Worm (Caenorhabditis elegans) whole organism, late embryonic: ENCODE data around the gene R07B7.10.

ENCODE experiments used
- C38D4.7 ChIP-seq: fragments of 200-800 bp; sonication (Bioruptor generic); optimal IDR thresholded peaks from 2 replicates; lab custom pipeline; 2018; ENCODE audit warnings: mild to moderate bottlenecking, missing genetic modification characterization, moderate library complexity, missing compliant biosample characterization
- F13H6.1 ChIP-seq: sonication (generic microtip); optimal IDR thresholded peaks from 2 replicates; lab custom pipeline; 2016; ENCODE audit warnings: missing genetic modification characterization, missing compliant biosample characterization
- K02D7.2 ChIP-seq: sonication (generic microtip); optimal IDR thresholded peaks from 2 replicates; lab custom pipeline; 2017; ENCODE audit warnings: mild to moderate bottlenecking, missing genetic modification characterization, missing compliant biosample characterization
- K09A11.1 ChIP-seq: sonication (generic microtip); optimal IDR thresholded peaks from 2 replicates; lab custom pipeline; 2017; ENCODE audit warnings: antibody characterized with exemption, mild to moderate bottlenecking, missing genetic modification characterization, missing compliant biosample characterization; ENCODE audit not compliant: insufficient read depth
- Y22D7AL.16 ChIP-seq: sonication (generic microtip); optimal IDR thresholded peaks from 2 replicates; lab custom pipeline; 2016; ENCODE audit warnings: missing genetic modification characterization, missing compliant biosample characterization
- ahr-1 ChIP-seq: sonication (generic microtip); optimal IDR thresholded peaks from 2 replicates; lab custom pipeline; 2016; ENCODE audit warnings: missing genetic modification characterization, missing compliant biosample characterization
- ceh-14 ChIP-seq: sonication (generic microtip); optimal IDR thresholded peaks from 2 replicates; lab custom pipeline; 2016; ENCODE audit warnings: missing genotype, missing genetic modification characterization, missing compliant biosample characterization
- ceh-18 ChIP-seq: sonication (generic microtip); optimal IDR thresholded peaks from 2 replicates; lab custom pipeline; 2016; ENCODE audit warnings: missing genetic modification characterization, missing compliant biosample characterization
- ceh-19 ChIP-seq: fragments of 200-800 bp; sonication (Bioruptor generic); optimal IDR thresholded peaks from 2 replicates; lab custom pipeline; 2018; ENCODE audit warnings: mild to moderate bottlenecking, missing genetic modification characterization, missing compliant biosample characterization
- ceh-22 ChIP-seq: sonication (generic microtip); optimal IDR thresholded peaks from 2 replicates; lab custom pipeline; 2017; ENCODE audit warnings: missing biosample characterization, missing genetic modification characterization
- ceh-30 ChIP-seq: fragments of 150-350 bp; optimal IDR thresholded peaks from 2 replicates; lab custom pipeline; 2014; ENCODE audit warnings: missing biosample characterization, missing genetic modification characterization
- ceh-31 ChIP-seq: sonication (generic microtip); optimal IDR thresholded peaks from 2 replicates; lab custom pipeline; 2016; ENCODE audit warnings: missing genetic modification characterization, missing compliant biosample characterization
- ceh-34 ChIP-seq: sonication (generic microtip); optimal IDR thresholded peaks from 2 replicates; lab custom pipeline; 2016; ENCODE audit warnings: mild to moderate bottlenecking, missing genetic modification characterization, missing compliant biosample characterization
- ceh-48 ChIP-seq: sonication (generic microtip); optimal IDR thresholded peaks from 2 replicates; lab custom pipeline; 2016; ENCODE audit warnings: missing genetic modification characterization, inconsistent platforms, missing compliant biosample characterization
- ceh-9 ChIP-seq: sonication (generic microtip); optimal IDR thresholded peaks from 2 replicates; lab custom pipeline; 2016; ENCODE audit warnings: mild to moderate bottlenecking, missing genetic modification characterization, inconsistent platforms, missing compliant biosample characterization
- che-1 ChIP-seq: sonication (generic microtip); optimal IDR thresholded peaks from 2 replicates; lab custom pipeline; 2016; ENCODE audit warnings: mild to moderate bottlenecking, missing genetic modification characterization, missing compliant biosample characterization
- dmd-4 ChIP-seq: sonication (generic microtip); optimal IDR thresholded peaks from 2 replicates; lab custom pipeline; 2016; ENCODE audit warnings: borderline replicate concordance, missing genetic modification characterization, missing compliant biosample characterization
- dve-1 ChIP-seq: sonication (generic microtip); optimal IDR thresholded peaks from 2 replicates; lab custom pipeline; 2017; ENCODE audit warnings: antibody characterized with exemption, mild to moderate bottlenecking, missing genetic modification characterization, missing compliant biosample characterization
- elt-2 ChIP-seq: sonication (generic microtip); optimal IDR thresholded peaks from 2 replicates; lab custom pipeline; 2016; ENCODE audit warnings: missing genetic modification reagents, missing genetic modification characterization, missing compliant biosample characterization
- ets-4 ChIP-seq: sonication (generic microtip); optimal IDR thresholded peaks from 2 replicates; lab custom pipeline; 2016; ENCODE audit warnings: missing genetic modification characterization, missing compliant biosample characterization
- fax-1 ChIP-seq: sonication (generic microtip); optimal IDR thresholded peaks from 2 replicates; lab custom pipeline; 2016; ENCODE audit warnings: missing genotype, missing genetic modification characterization, missing compliant biosample characterization
- gmeb-2 ChIP-seq: sonication (generic microtip); optimal IDR thresholded peaks from 2 replicates; lab custom pipeline; 2016; ENCODE audit warnings: missing genetic modification characterization, inconsistent platforms, missing compliant biosample characterization
- hlh-13 ChIP-seq: fragments of 200-800 bp; sonication (Bioruptor generic); optimal IDR thresholded peaks from 2 replicates; lab custom pipeline; 2018; ENCODE audit warnings: mild to moderate bottlenecking, missing genetic modification characterization, missing compliant biosample characterization
- hlh-30 ChIP-seq: sonication (generic microtip); optimal IDR thresholded peaks from 2 replicates; lab custom pipeline; 2017; ENCODE audit warnings: antibody characterized with exemption, missing genetic modification characterization, missing compliant biosample characterization; ENCODE audit not compliant: insufficient read depth
- lin-11 ChIP-seq: fragments of 200-800 bp; sonication (Bioruptor generic); optimal IDR thresholded peaks from 2 replicates; lab custom pipeline; 2018; ENCODE audit warnings: mild to moderate bottlenecking, missing genetic modification characterization, missing compliant biosample characterization
- mec-3 ChIP-seq: sonication (generic microtip); optimal IDR thresholded peaks from 2 replicates; lab custom pipeline; 2016; ENCODE audit warnings: borderline replicate concordance, missing genetic modification characterization, missing compliant biosample characterization
- odd-2 ChIP-seq: sonication (generic microtip); optimal IDR thresholded peaks from 2 replicates; lab custom pipeline; 2017; ENCODE audit warnings: antibody characterized with exemption, mild to moderate bottlenecking, missing genetic modification characterization, missing compliant biosample characterization
- pag-3 ChIP-seq: sonication (generic microtip); optimal IDR thresholded peaks from 2 replicates; lab custom pipeline; 2016; ENCODE audit warnings: missing compliant biosample characterization, missing genetic modification characterization, borderline replicate concordance
- pat-9 ChIP-seq: fragments of 200-800 bp; sonication (Bioruptor generic); optimal IDR thresholded peaks from 2 replicates; lab custom pipeline; 2018; ENCODE audit warnings: mild to moderate bottlenecking, missing genetic modification characterization, moderate library complexity, missing compliant biosample characterization
- pax-1 ChIP-seq: fragments of 150-350 bp; optimal IDR thresholded peaks from 2 replicates; lab custom pipeline; 2014; ENCODE audit warnings: missing biosample characterization, missing genetic modification characterization
- pha-2 ChIP-seq: sonication (generic microtip); optimal IDR thresholded peaks from 2 replicates; lab custom pipeline; 2017; ENCODE audit warnings: mild to moderate bottlenecking, missing genetic modification characterization, missing compliant biosample characterization
- pha-4 ChIP-seq: fragments of 150-350 bp; optimal IDR thresholded peaks from 2 replicates; lab custom pipeline; 2018; ENCODE audit warnings: missing biosample characterization, missing genetic modification reagents, missing genetic modification characterization
- pros-1 ChIP-seq: fragments of 150-350 bp; optimal IDR thresholded peaks from 2 replicates; lab custom pipeline; 2014; ENCODE audit warnings: missing biosample characterization, missing genetic modification reagents, missing genetic modification characterization
- ref-2 ChIP-seq: sonication (generic microtip); optimal IDR thresholded peaks from 2 replicates; lab custom pipeline; 2016; ENCODE audit warnings: missing genetic modification characterization, missing compliant biosample characterization
- rnt-1 ChIP-seq: sonication (generic microtip); optimal IDR thresholded peaks from 2 replicates; lab custom pipeline; 2016; ENCODE audit warnings: missing genetic modification characterization, missing compliant biosample characterization
- sox-2 ChIP-seq: fragments of 200-800 bp; sonication (Bioruptor generic); IDR thresholded peaks from 2 replicates; pipeline ENCODE4 v1.3.6; 2022; ENCODE audit warnings: missing genetic modification reagents, missing genetic modification characterization, missing compliant biosample characterization
- syd-9 ChIP-seq: sonication (generic microtip); optimal IDR thresholded peaks from 2 replicates; lab custom pipeline; 2016; ENCODE audit warnings: mild to moderate bottlenecking, missing genetic modification characterization, moderate library complexity, missing compliant biosample characterization
- ttx-3 ChIP-seq: sonication (generic microtip); optimal IDR thresholded peaks from 2 replicates; lab custom pipeline; 2016; ENCODE audit warnings: missing genetic modification reagents, missing genetic modification characterization, missing compliant biosample characterization
- unc-3 ChIP-seq, 2 experiments: fragments of 200-800 bp in 1 of 2; sonication (Bioruptor generic) in 1 of 2; sonication (generic microtip) in 1 of 2; conservative IDR thresholded peaks in 1 of 2; optimal IDR thresholded peaks in 1 of 2; 2 replicates each; pipeline versions ENCODE4 v1.3.6 to Lab custom; 2016 to 2022; ENCODE audit warnings: missing compliant biosample characterization in 2 of 2, missing genetic modification characterization in 2 of 2, missing genetic modification reagents in 1 of 2
- unc-42 ChIP-seq: sonication (generic microtip); optimal IDR thresholded peaks from 2 replicates; lab custom pipeline; 2016; ENCODE audit warnings: missing genotype, missing genetic modification characterization, missing compliant biosample characterization
- unc-86 ChIP-seq: sonication (generic microtip); optimal IDR thresholded peaks from 2 replicates; lab custom pipeline; 2016; ENCODE audit warnings: missing genetic modification characterization, missing compliant biosample characterization
- zip-5 ChIP-seq: sonication (generic microtip); optimal IDR thresholded peaks from 2 replicates; lab custom pipeline; 2016; ENCODE audit warnings: missing genetic modification characterization, missing compliant biosample characterization
- ztf-16 ChIP-seq: sonication (generic microtip); optimal IDR thresholded peaks from 2 replicates; lab custom pipeline; 2017; ENCODE audit warnings: missing genetic modification characterization, missing compliant biosample characterization

Gene R07B7.10

DNA sequence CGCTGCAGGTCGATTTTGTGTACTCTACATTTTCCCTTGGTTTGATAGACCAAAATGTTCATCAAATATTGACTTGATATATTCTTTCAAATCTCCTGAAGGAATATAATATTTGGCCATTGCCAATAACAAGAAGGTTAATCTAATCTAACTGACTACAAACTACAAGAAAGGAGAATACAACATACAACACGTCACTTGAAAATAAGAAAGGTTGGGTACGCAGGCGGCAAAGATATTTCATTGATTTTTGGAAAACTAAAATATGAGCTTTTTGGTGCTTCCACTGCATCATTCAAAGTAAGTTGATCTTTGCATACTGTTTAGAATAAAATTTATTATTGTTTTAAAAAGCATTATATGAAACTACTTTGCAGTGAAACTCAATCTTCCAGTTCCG, 15.1 kb downstream of the R07B7.10 start, which contains the start of gene nhr-209:
Gene nhr-209 (plus strand): TSS at position 27 of the 400 bp plus-strand sequence.
- TF ChIP-seq dmd-4 (tag; lab: Kevin White, UChicago) = no peak
- TF ChIP-seq ceh-48 (tag; lab: Kevin White, UChicago) = no peak
- no peak for TF ChIP-seq odd-2 (tag; lab: Kevin White, UChicago)
- no peak for TF ChIP-seq ttx-3 (tag; lab: Kevin White, UChicago)
- TF ChIP-seq hlh-30 (tag; lab: Kevin White, UChicago) = no peak
- no peak for TF ChIP-seq ceh-18
- no peak for TF ChIP-seq ceh-9 (tag; lab: Kevin White, UChicago)
- TF ChIP-seq pha-2 (tag; lab: Kevin White, UChicago) = no peak
- no peak for TF ChIP-seq ztf-16
- TF ChIP-seq K02D7.2 (tag; lab: Kevin White, UChicago) = no peak
- no peak for TF ChIP-seq ceh-19 (GFP tag; lab: Kevin White, UChicago)
- TF ChIP-seq ceh-31 = no peak
- no peak for TF ChIP-seq K09A11.1 (tag; lab: Kevin White, UChicago)
- no peak for TF ChIP-seq pax-1
- TF ChIP-seq rnt-1 (tag; lab: Kevin White, UChicago) = no peak
- TF ChIP-seq unc-3 (GFP tag; conservative IDR thresholded peaks at IDR 0.05; lab: Robert Waterston, UW) = no peak
- TF ChIP-seq unc-3 (tag; optimal IDR thresholded peaks at IDR 0.05; lab: Kevin White, UChicago) = no peak
- no peak for TF ChIP-seq ref-2 (tag; lab: Kevin White, UChicago)
- TF ChIP-seq pros-1 (tag; lab: Kevin White, UChicago) = no peak
- no peak for TF ChIP-seq sox-2
- TF ChIP-seq, all 69 proteins: peak for 0

DNA sequence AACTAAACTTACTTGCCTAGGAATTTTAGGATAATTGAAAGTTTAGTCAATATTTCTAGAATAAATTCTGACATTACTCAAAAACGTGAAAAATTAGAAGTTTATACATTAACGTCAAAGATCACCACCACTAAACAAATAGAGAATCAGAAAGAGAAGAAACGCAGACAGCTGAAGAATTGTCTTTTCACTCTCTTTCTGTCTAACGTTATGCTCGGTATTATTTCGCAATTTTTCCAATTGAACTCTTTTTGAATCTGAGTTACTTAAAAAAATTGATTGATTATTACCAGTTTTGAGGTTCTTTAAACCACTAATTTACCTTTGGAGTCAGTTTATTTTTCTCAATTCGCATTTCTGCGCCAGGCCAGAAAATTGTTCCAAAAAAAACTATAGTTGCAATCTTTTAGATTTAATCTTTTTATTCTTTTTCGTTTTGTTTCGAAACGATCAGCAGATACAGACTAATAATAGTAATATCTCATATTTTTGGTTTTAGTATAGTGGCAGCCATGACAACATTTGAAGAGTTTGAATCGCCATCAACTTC, 17.9 kb downstream of the R07B7.10 start, which contains the start of gene nhr-154:
Gene nhr-154 (plus strand): TSS at position 500 of the 550 bp plus-strand sequence.
- TF ChIP-seq hlh-30 (tag; lab: Kevin White, UChicago) = no peak
- no peak for TF ChIP-seq zip-5 (tag; lab: Kevin White, UChicago)
- TF ChIP-seq ceh-30 = no peak
- TF ChIP-seq ceh-31 = no peak
- TF ChIP-seq dve-1 (tag; lab: Kevin White, UChicago) = no peak
- no peak for TF ChIP-seq lin-11 (tag; lab: Kevin White, UChicago)
- no peak for TF ChIP-seq unc-42 (tag; lab: Kevin White, UChicago)

DNA sequence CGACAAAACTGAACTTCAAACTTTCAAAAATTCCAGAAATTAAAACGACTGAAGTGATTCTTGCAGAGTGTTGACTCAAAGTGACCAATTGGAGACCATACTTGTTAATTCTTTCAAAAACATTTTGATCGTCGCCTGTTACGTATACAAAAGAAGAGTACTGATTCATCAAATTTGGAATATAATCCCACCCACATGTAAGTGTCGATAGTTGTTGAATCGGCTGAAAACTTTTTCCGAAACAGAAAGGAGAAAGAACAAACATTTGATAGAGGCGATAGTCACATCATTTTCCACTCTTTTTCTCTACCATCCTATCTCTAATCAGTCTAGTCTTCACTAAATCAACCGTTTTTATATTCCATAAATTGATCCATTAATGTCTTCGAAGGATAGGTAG, 20.9 kb downstream of the R07B7.10 start, which contains the start of gene nhr-153:
Gene nhr-153 (plus strand): TSS at position 301 of the 400 bp plus-strand sequence.
- TF ChIP-seq elt-2 (tag; lab: Kevin White, UChicago) (no peak), hlh-13 (GFP tag; lab: Kevin White, UChicago) (no peak), Y22D7AL.16 (no peak), gmeb-2 (no peak)

DNA sequence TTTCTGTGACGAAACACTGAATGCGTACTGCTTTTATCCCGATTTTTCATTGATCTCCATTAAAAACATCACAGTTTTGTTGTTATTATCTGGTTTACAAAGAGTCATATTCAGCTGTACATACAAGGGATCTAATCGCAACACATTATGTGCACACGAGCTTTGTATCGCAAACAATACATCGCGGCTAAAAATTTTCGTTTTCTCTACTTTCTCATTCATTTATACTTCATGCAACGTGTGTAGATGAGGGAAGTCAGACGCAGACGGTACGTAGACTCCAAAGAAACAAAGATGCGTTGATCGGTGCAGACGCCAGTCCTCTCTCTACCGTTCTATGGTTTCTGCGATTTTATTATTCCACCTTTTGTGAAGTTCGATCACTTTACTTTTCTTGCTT, 23.8 kb downstream of the R07B7.10 start, which contains the start of gene nhr-136:
Gene nhr-136 (plus strand): TSS at position 301 of the 400 bp plus-strand sequence.
- TF ChIP-seq syd-9 = no peak
- no peak for TF ChIP-seq ceh-22 (tag; lab: Kevin White, UChicago)
- TF ChIP-seq ceh-14 (tag; lab: Kevin White, UChicago) = no peak
- TF ChIP-seq pag-3 (tag; lab: Kevin White, UChicago) = no peak
- no peak for TF ChIP-seq ceh-34
- TF ChIP-seq pha-4 (tag; lab: Kevin White, UChicago) = no peak
- no peak for TF ChIP-seq F13H6.1
- TF ChIP-seq pat-9 (tag; lab: Kevin White, UChicago) = no peak
- TF ChIP-seq Y22D7AL.16 = no peak
- TF ChIP-seq ztf-16 = no peak
- TF ChIP-seq fax-1 (tag; lab: Kevin White, UChicago) = no peak
- no peak for TF ChIP-seq unc-86
- TF ChIP-seq che-1 = no peak
- TF ChIP-seq mec-3 (tag; lab: Kevin White, UChicago) = no peak
- no peak for TF ChIP-seq C38D4.7 (GFP tag; lab: Kevin White, UChicago)
- TF ChIP-seq ceh-19 (GFP tag; lab: Kevin White, UChicago) = no peak
- no peak for TF ChIP-seq ets-4
- TF ChIP-seq ahr-1 = no peak
